Fruit fly (Drosophila melanogaster) whole organism, prepupa: ENCODE measurements around the gene SdicB.

ENCODE experiments used
- Blimp-1 ChIP-seq: fragments of 200-800 bp; sonication (Bioruptor generic); optimal IDR thresholded peaks from 3 replicates; lab custom pipeline; 2017; ENCODE audit warnings: missing biosample characterization, missing genetic modification characterization, mild to moderate bottlenecking, moderate library complexity, missing genetic modification reagents
- CG10669 ChIP-seq: fragments of 200-800 bp; sonication (Bioruptor generic); optimal IDR thresholded peaks from 3 replicates; lab custom pipeline; 2018; ENCODE audit warnings: missing biosample characterization, mild to moderate bottlenecking, missing genetic modification characterization, moderate library complexity
- CG11762 ChIP-seq: fragments of 200-800 bp; sonication (Bioruptor generic); optimal IDR thresholded peaks from 3 replicates; lab custom pipeline; 2016; ENCODE audit warnings: missing biosample characterization, missing genetic modification characterization; ENCODE audit not compliant: insufficient read depth
- CG15336 ChIP-seq: fragments of 200-800 bp; sonication (Bioruptor generic); IDR thresholded peaks from 2 replicates; pipeline ENCODE4 v1.3.6; 2022; ENCODE audit warnings: missing biosample characterization, missing genetic modification characterization
- CG1621 ChIP-seq: fragments of 200-800 bp; sonication (Bioruptor generic); optimal IDR thresholded peaks from 3 replicates; lab custom pipeline; 2018; ENCODE audit warnings: missing biosample characterization, mild to moderate bottlenecking, missing genetic modification characterization
- CG16779 ChIP-seq: fragments of 200-800 bp; sonication (Bioruptor generic); optimal IDR thresholded peaks from 3 replicates; lab custom pipeline; 2017; ENCODE audit warnings: missing biosample characterization, mild to moderate bottlenecking, missing genetic modification characterization
- CG3032 ChIP-seq: fragments of 200-800 bp; optimal IDR thresholded peaks from 2 replicates; lab custom pipeline; 2019; ENCODE audit warnings: missing biosample characterization, mild to moderate bottlenecking, missing genetic modification characterization, moderate library complexity
- CG31627 ChIP-seq: fragments of 200-800 bp; sonication (Bioruptor generic); optimal IDR thresholded peaks from 3 replicates; lab custom pipeline; 2016; ENCODE audit warnings: missing biosample characterization, missing genetic modification characterization
- CG32006 ChIP-seq: fragments of 200-800 bp; sonication (Bioruptor generic); optimal IDR thresholded peaks from 3 replicates; lab custom pipeline; 2017; ENCODE audit warnings: missing biosample characterization, mild to moderate bottlenecking, missing genetic modification characterization
- CG34406 ChIP-seq: fragments of 200-800 bp; sonication (Bioruptor generic); optimal IDR thresholded peaks from 3 replicates; lab custom pipeline; 2016; ENCODE audit warnings: missing biosample characterization, missing genetic modification characterization
- CG4318 ChIP-seq: fragments of 200-800 bp; sonication (Bioruptor generic); optimal IDR thresholded peaks from 3 replicates; lab custom pipeline; 2017; ENCODE audit warnings: missing biosample characterization, mild to moderate bottlenecking, missing genetic modification characterization
- CG6163 ChIP-seq: fragments of 200-800 bp; sonication (Bioruptor generic); IDR thresholded peaks from 3 replicates; pipeline ENCODE4 v1.3.6; 2022; ENCODE audit warnings: missing biosample characterization, missing genetic modification characterization
- CG6792 ChIP-seq: fragments of 200-800 bp; sonication (Bioruptor generic); optimal IDR thresholded peaks from 3 replicates; lab custom pipeline; 2016; ENCODE audit warnings: missing biosample characterization, missing genetic modification characterization
- CG6808 ChIP-seq: fragments of 200-800 bp; sonication (Bioruptor generic); optimal IDR thresholded peaks from 3 replicates; lab custom pipeline; 2017; ENCODE audit warnings: missing biosample characterization, missing genetic modification characterization, mild to moderate bottlenecking, moderate library complexity, missing genetic modification reagents
- CG8119 ChIP-seq: fragments of 200-800 bp; sonication (Bioruptor generic); IDR thresholded peaks from 3 replicates; pipeline ENCODE4 v1.3.6; 2022; ENCODE audit warnings: missing biosample characterization, missing genetic modification characterization
- CG8632 ChIP-seq: fragments of 200-800 bp; sonication (Bioruptor generic); optimal IDR thresholded peaks from 3 replicates; lab custom pipeline; 2016; ENCODE audit warnings: missing biosample characterization, missing genetic modification characterization
- CG9139 ChIP-seq: fragments of 200-800 bp; sonication (Bioruptor generic); optimal IDR thresholded peaks from 3 replicates; lab custom pipeline; 2017; ENCODE audit warnings: missing biosample characterization, mild to moderate bottlenecking, missing genetic modification characterization
- Eip75B ChIP-seq: fragments of 200-800 bp; sonication (Bioruptor generic); optimal IDR thresholded peaks from 3 replicates; lab custom pipeline; 2016; ENCODE audit warnings: missing biosample characterization, missing genetic modification characterization
- Eip78C ChIP-seq: fragments of 200-800 bp; sonication (Bioruptor generic); peaks from one replicate; lab custom pipeline; 2016; ENCODE audit warnings: missing biosample characterization, missing genetic modification characterization
- Eip93F ChIP-seq: fragments of 200-800 bp; sonication (Bioruptor generic); optimal IDR thresholded peaks from 2 replicates; lab custom pipeline; 2016; ENCODE audit warnings: missing biosample characterization, mild to moderate bottlenecking, missing genetic modification characterization
- Ets96B ChIP-seq: fragments of 200-800 bp; optimal IDR thresholded peaks from 2 replicates; lab custom pipeline; 2019; ENCODE audit warnings: missing biosample characterization, mild to moderate bottlenecking, missing genetic modification characterization, moderate library complexity
- Gug ChIP-seq: fragments of 200-800 bp; sonication (Bioruptor generic); IDR thresholded peaks from 2 replicates; pipeline ENCODE4 v1.3.6; 2022; ENCODE audit warnings: missing biosample characterization, missing genetic modification characterization
- Hr39 ChIP-seq: fragments of 200-800 bp; sonication (Bioruptor generic); optimal IDR thresholded peaks from 2 replicates; lab custom pipeline; 2016; ENCODE audit warnings: missing biosample characterization, missing genetic modification characterization
- Lpt ChIP-seq: fragments of 200-800 bp; sonication (Bioruptor generic); optimal IDR thresholded peaks from 3 replicates; lab custom pipeline; 2016; ENCODE audit warnings: missing biosample characterization, missing genetic modification characterization
- Met ChIP-seq: fragments of 200-800 bp; sonication (Bioruptor generic); optimal IDR thresholded peaks from 3 replicates; lab custom pipeline; 2016; ENCODE audit warnings: missing biosample characterization, missing genetic modification characterization
- Smox ChIP-seq: fragments of 200-800 bp; sonication (Bioruptor generic); optimal IDR thresholded peaks from 3 replicates; lab custom pipeline; 2016; ENCODE audit warnings: missing biosample characterization, missing genetic modification characterization
- Sox102F ChIP-seq: fragments of 200-800 bp; sonication (Bioruptor generic); optimal IDR thresholded peaks from 2 replicates; lab custom pipeline; 2016; ENCODE audit warnings: missing biosample characterization, mild to moderate bottlenecking, missing genetic modification characterization
- Sox14 ChIP-seq: fragments of 200-800 bp; sonication (Bioruptor generic); optimal IDR thresholded peaks from 3 replicates; lab custom pipeline; 2016; ENCODE audit warnings: missing biosample characterization, missing genetic modification characterization
- acj6 ChIP-seq: fragments of 200-800 bp; sonication (Bioruptor generic); optimal IDR thresholded peaks from 3 replicates; lab custom pipeline; 2016; ENCODE audit warnings: missing biosample characterization, missing genetic modification characterization
- cyc ChIP-seq: fragments of 200-800 bp; sonication (Bioruptor generic); optimal IDR thresholded peaks from 3 replicates; lab custom pipeline; 2016; ENCODE audit warnings: missing biosample characterization, missing genetic modification characterization
- dac ChIP-seq: fragments of 200-800 bp; sonication (Bioruptor generic); optimal IDR thresholded peaks from 2 replicates; lab custom pipeline; 2017; ENCODE audit warnings: missing biosample characterization, mild to moderate bottlenecking, missing genetic modification characterization
- dsx ChIP-seq: fragments of 200-800 bp; optimal IDR thresholded peaks from 3 replicates; lab custom pipeline; 2019; ENCODE audit warnings: missing biosample characterization, mild to moderate bottlenecking, missing genetic modification characterization, moderate library complexity; ENCODE audit not compliant: poor library complexity, severe bottlenecking
- eg ChIP-seq: fragments of 200-800 bp; sonication (Bioruptor generic); IDR thresholded peaks from 3 replicates; pipeline ENCODE4 v1.3.6; 2022; ENCODE audit warnings: missing biosample characterization, missing genetic modification characterization
- fd59A ChIP-seq: fragments of 200-800 bp; sonication (Bioruptor generic); optimal IDR thresholded peaks from 2 replicates; lab custom pipeline; 2017; ENCODE audit warnings: missing biosample characterization, mild to moderate bottlenecking, missing genetic modification characterization, missing genetic modification reagents
- fkh ChIP-seq: fragments of 200-800 bp; sonication (Bioruptor generic); optimal IDR thresholded peaks from 3 replicates; lab custom pipeline; 2017; ENCODE audit warnings: missing biosample characterization, mild to moderate bottlenecking, missing genetic modification characterization, moderate library complexity
- lz ChIP-seq: fragments of 200-800 bp; sonication (Bioruptor generic); optimal IDR thresholded peaks from 3 replicates; lab custom pipeline; 2016; ENCODE audit warnings: missing biosample characterization, missing genetic modification characterization
- net ChIP-seq: fragments of 200-800 bp; sonication (Bioruptor generic); optimal IDR thresholded peaks from 3 replicates; lab custom pipeline; 2016; ENCODE audit warnings: missing biosample characterization, missing genetic modification characterization
- pdm3 ChIP-seq: fragments of 200-800 bp; sonication (Bioruptor generic); optimal IDR thresholded peaks from 3 replicates; lab custom pipeline; 2016; ENCODE audit warnings: missing biosample characterization, missing genetic modification characterization
- salr ChIP-seq, 2 experiments: fragments of 200-800 bp; sonication (Bioruptor generic); optimal IDR thresholded peaks; 3 replicates each; lab custom pipeline; 2016 to 2018; ENCODE audit warnings: missing biosample characterization in 2 of 2, missing genetic modification characterization in 2 of 2, mild to moderate bottlenecking in 1 of 2
- ss ChIP-seq, 2 experiments: fragments of 200-800 bp; sonication (Bioruptor generic); optimal IDR thresholded peaks; 2 replicates in 1 of 2; 3 replicates in 1 of 2; lab custom pipeline; 2017 to 2018; ENCODE audit warnings: mild to moderate bottlenecking in 2 of 2, missing biosample characterization in 2 of 2, missing genetic modification characterization in 2 of 2, moderate library complexity in 1 of 2
- svp ChIP-seq: fragments of 200-800 bp; sonication (Bioruptor generic); peaks from one replicate; lab custom pipeline; 2016; ENCODE audit warnings: missing biosample characterization, missing genetic modification characterization
- topi ChIP-seq: fragments of 200-800 bp; sonication (Bioruptor generic); optimal IDR thresholded peaks from 3 replicates; lab custom pipeline; 2016; ENCODE audit warnings: missing biosample characterization, missing genetic modification characterization
- vri ChIP-seq: fragments of 200-800 bp; sonication (Bioruptor generic); optimal IDR thresholded peaks from 3 replicates; lab custom pipeline; 2016; ENCODE audit warnings: missing biosample characterization, mild to moderate bottlenecking, missing genetic modification characterization

SdicB gene

dm6 chrX:20158943-20159385 lies 50.4 kb downstream of the SdicB start:
- TF ChIP-seq ss (GFP tag; optimal IDR thresholded peaks at IDR 0.05; lab: Kevin White, UChicago) (peak; percentile 38 to 70), pdm3 (GFP tag; lab: Kevin White, UChicago) (no peak), Met (GFP tag; lab: Kevin White, UChicago) (no peak), salr (GFP tag; optimal IDR thresholded peaks at IDR 0.05; lab: Kevin White, UChicago) (peak in 1 of 2 experiments; percentile 16), dsx (peak; percentile 40), CG3032 (tag; lab: Kevin White, UChicago) (peak; percentile 7), CG15336 (GFP tag; lab: Robert Waterston, UW) (peak; percentile 43; the same call in 1 of the 2 replicates), Ets96B (tag; lab: Kevin White, UChicago) (peak; percentile 29), topi (GFP tag; lab: Kevin White, UChicago) (peak; percentile 46), Lpt (GFP tag; lab: Kevin White, UChicago) (peak; percentile 15), lz (GFP tag; lab: Kevin White, UChicago) (no peak), svp (no peak), CG34406 (peak; percentile 19), dac (GFP tag; lab: Kevin White, UChicago) (peak; percentile 34), Eip75B (peak; percentile 28), Sox14 (GFP tag; lab: Kevin White, UChicago) (peak; percentile 67), CG16779 (tag; lab: Kevin White, UChicago) (peak; percentile 47), Eip78C (peak; percentile 52), CG6808 (GFP tag; lab: Kevin White, UChicago) (peak; percentile 18), CG31627 (GFP tag; lab: Kevin White, UChicago) (no peak), CG6163 (GFP tag; lab: Robert Waterston, UW) (peak; percentile 75; the same call in 2 of the 3 replicates), Blimp-1 (GFP tag; lab: Kevin White, UChicago) (peak; percentile 16), CG1621 (peak; percentile 21), cyc (no peak), CG32006 (GFP tag; lab: Kevin White, UChicago) (peak; percentile 28), net (GFP tag; lab: Kevin White, UChicago) (peak; percentile 26), CG8119 (peak; percentile 47; the same call in 1 of the 3 replicates), Hr39 (GFP tag; lab: Kevin White, UChicago) (no peak), Smox (GFP tag; lab: Kevin White, UChicago) (no peak), CG9139 (peak; percentile 32), CG10669 (GFP tag; lab: Kevin White, UChicago) (peak; percentile 23), CG8632 (GFP tag; lab: Kevin White, UChicago) (peak; percentile 12), vri (GFP tag; lab: Kevin White, UChicago) (peak; percentile 63), Gug (peak; percentile 39), fkh (GFP tag; lab: Kevin White, UChicago) (peak; percentile 28), eg (GFP tag; lab: Robert Waterston, UW) (peak; percentile 75)

dm6 chrX:20158491-20158890 lies 50.9 kb downstream of the SdicB start:
- no peak for TF ChIP-seq CG15336 (GFP tag; lab: Robert Waterston, UW)
- TF ChIP-seq dac (GFP tag; lab: Kevin White, UChicago), result no peak
- TF ChIP-seq CG32006 (GFP tag; lab: Kevin White, UChicago), result no peak
- TF ChIP-seq CG16779 (tag; lab: Kevin White, UChicago), result no peak
- TF ChIP-seq fd59A (GFP tag; lab: Kevin White, UChicago), result no peak
- no peak for TF ChIP-seq CG6163 (GFP tag; lab: Robert Waterston, UW)
- TF ChIP-seq Eip78C, result no peak
- TF ChIP-seq Sox102F (GFP tag; lab: Kevin White, UChicago), result no peak
- TF ChIP-seq vri (GFP tag; lab: Kevin White, UChicago), result no peak
- no peak for TF ChIP-seq lz (GFP tag; lab: Kevin White, UChicago)
- TF ChIP-seq CG11762 (GFP tag; lab: Kevin White, UChicago), result no peak
- TF ChIP-seq Hr39 (GFP tag; lab: Kevin White, UChicago), result no peak
- no peak for TF ChIP-seq CG4318 (GFP tag; lab: Kevin White, UChicago)
- TF ChIP-seq svp, result no peak
- TF ChIP-seq Lpt (GFP tag; lab: Kevin White, UChicago), result no peak
- TF ChIP-seq Eip75B, result no peak
- TF ChIP-seq CG6792 (GFP tag; lab: Kevin White, UChicago), result no peak
- no peak for TF ChIP-seq acj6 (GFP tag; lab: Kevin White, UChicago)
- no peak for TF ChIP-seq CG8119
- no peak for TF ChIP-seq Eip93F (GFP tag; lab: Kevin White, UChicago)
- TF ChIP-seq, all 60 proteins: peak for 0
